Worm (Caenorhabditis elegans): ENCODE measurements around the gene C05D11.13.

C05D11.13 gene

ce11 chrIII:6421973-6422511 lies 22.3 kb downstream of the C05D11.13 start:
- TF ChIP-seq elt-2 (tag; optimal IDR thresholded peaks at IDR 0.05) (peak; percentile 49), odd-2 (tag; optimal IDR thresholded peaks at IDR 0.05) (no peak), ref-2 (tag; optimal IDR thresholded peaks at IDR 0.05) (no peak)

- TF ChIP-seq unc-42 (tag; optimal IDR thresholded peaks at IDR 0.05) (no peak), hlh-30 (tag; optimal IDR thresholded peaks at IDR 0.05; ENCODE audit: insufficient read depth) (no peak), Y22D7AL.16 (tag; optimal IDR thresholded peaks at IDR 0.05) (no peak), ceh-18 (tag; optimal IDR thresholded peaks at IDR 0.05) (no peak), K02D7.2 (tag; optimal IDR thresholded peaks at IDR 0.05) (no peak), eyg-1 (tag; optimal IDR thresholded peaks at IDR 0.05) (no peak), sox-2 (GFP tag; IDR thresholded peaks at IDR 0.05) (no peak), ahr-1 (tag; optimal IDR thresholded peaks at IDR 0.05) (no peak), odd-2 (tag; optimal IDR thresholded peaks at IDR 0.05) (no peak), elt-2 (tag; optimal IDR thresholded peaks at IDR 0.05) (no peak), sox-4 (tag; optimal IDR thresholded peaks at IDR 0.05) (no peak), ttx-3 (tag; optimal IDR thresholded peaks at IDR 0.05) (no peak), dmd-4 (tag; optimal IDR thresholded peaks at IDR 0.05; ENCODE audit: borderline replicate concordance) (no peak), ceh-9 (tag; optimal IDR thresholded peaks at IDR 0.05) (no peak), che-1 (tag; optimal IDR thresholded peaks at IDR 0.05) (no peak), pha-4 (tag; optimal IDR thresholded peaks at IDR 0.05) (no peak), ztf-16 (tag; optimal IDR thresholded peaks at IDR 0.05) (no peak), fax-1 (tag; optimal IDR thresholded peaks at IDR 0.05) (no peak), C38D4.7 (GFP tag; optimal IDR thresholded peaks at IDR 0.05) (no peak)
Observed at ce11 chrIII:6421473-6421872, 22.9 kb downstream of the C05D11.13 start.

- TF ChIP-seq dve-1 (tag; optimal IDR thresholded peaks at IDR 0.05) (no peak), fkh-10 (GFP tag; optimal IDR thresholded peaks at IDR 0.05) (no peak), ref-2 (tag; optimal IDR thresholded peaks at IDR 0.05) (peak; percentile 17), elt-2 (tag; optimal IDR thresholded peaks at IDR 0.05) (peak; percentile 39), ceh-31 (tag; optimal IDR thresholded peaks at IDR 0.05) (peak; percentile 65), ttx-3 (tag; optimal IDR thresholded peaks at IDR 0.05) (no peak), C38D4.7 (GFP tag; optimal IDR thresholded peaks at IDR 0.05) (no peak), unc-55 (GFP tag; optimal IDR thresholded peaks at IDR 0.05) (peak; percentile 88), ets-4 (tag; optimal IDR thresholded peaks at IDR 0.05) (peak; percentile 47), nhr-11 (tag; optimal IDR thresholded peaks at IDR 0.05) (no peak), ceh-9 (tag; optimal IDR thresholded peaks at IDR 0.05) (no peak), hlh-13 (GFP tag; optimal IDR thresholded peaks at IDR 0.05) (no peak), gmeb-2 (tag; optimal IDR thresholded peaks at IDR 0.05) (no peak), ceh-18 (tag; optimal IDR thresholded peaks at IDR 0.05) (peak; percentile 46), pat-9 (tag; optimal IDR thresholded peaks at IDR 0.05) (no peak), tbx-2 (tag; optimal IDR thresholded peaks at IDR 0.05) (peak; percentile 57), hlh-15 (tag; optimal IDR thresholded peaks at IDR 0.05) (no peak), npax-4 (tag; optimal IDR thresholded peaks at IDR 0.05) (no peak), ceh-14 (tag; optimal IDR thresholded peaks at IDR 0.05) (peak; percentile 9), ceh-22 (tag; optimal IDR thresholded peaks at IDR 0.05) (no peak), pax-1 (tag; optimal IDR thresholded peaks at IDR 0.05) (no peak), ceh-34 (tag; optimal IDR thresholded peaks at IDR 0.05) (peak; percentile 27), hlh-8 (tag; optimal IDR thresholded peaks at IDR 0.05) (no peak), pros-1 (tag; optimal IDR thresholded peaks at IDR 0.05) (peak; percentile 54), T23F11.4 (GFP tag; optimal IDR thresholded peaks at IDR 0.05) (no peak), rnt-1 (tag; optimal IDR thresholded peaks at IDR 0.05) (peak; percentile 53), nhr-232 (tag; optimal IDR thresholded peaks at IDR 0.05) (no peak), nfya-1 (tag; optimal IDR thresholded peaks at IDR 0.05) (peak; percentile 62), C08G9.2 (tag; optimal IDR thresholded peaks at IDR 0.05) (no peak), tbx-7 (tag; optimal IDR thresholded peaks at IDR 0.05) (no peak), elt-4 (tag; optimal IDR thresholded peaks at IDR 0.05) (no peak), pag-3 (tag; optimal IDR thresholded peaks at IDR 0.05; ENCODE audit: borderline replicate concordance) (no peak), ama-1 (optimal IDR thresholded peaks at IDR 0.05) (no peak), dmd-4 (tag; optimal IDR thresholded peaks at IDR 0.05; ENCODE audit: borderline replicate concordance) (no peak), hlh-30 (tag; optimal IDR thresholded peaks at IDR 0.05; ENCODE audit: insufficient read depth) (peak; percentile 96), sox-4 (tag; optimal IDR thresholded peaks at IDR 0.05) (no peak), pha-2 (tag; optimal IDR thresholded peaks at IDR 0.05) (no peak), ztf-16 (tag; optimal IDR thresholded peaks at IDR 0.05) (no peak), fax-1 (tag; optimal IDR thresholded peaks at IDR 0.05) (no peak)
Observed at ce11 chrIII:6420995-6421404, 23.4 kb downstream of the C05D11.13 start.

Data from whole organism, late embryonic.